Worm (Caenorhabditis elegans): Measurements from ENCODE around the gene tbc-18.

The tbc-18 gene

DNA sequence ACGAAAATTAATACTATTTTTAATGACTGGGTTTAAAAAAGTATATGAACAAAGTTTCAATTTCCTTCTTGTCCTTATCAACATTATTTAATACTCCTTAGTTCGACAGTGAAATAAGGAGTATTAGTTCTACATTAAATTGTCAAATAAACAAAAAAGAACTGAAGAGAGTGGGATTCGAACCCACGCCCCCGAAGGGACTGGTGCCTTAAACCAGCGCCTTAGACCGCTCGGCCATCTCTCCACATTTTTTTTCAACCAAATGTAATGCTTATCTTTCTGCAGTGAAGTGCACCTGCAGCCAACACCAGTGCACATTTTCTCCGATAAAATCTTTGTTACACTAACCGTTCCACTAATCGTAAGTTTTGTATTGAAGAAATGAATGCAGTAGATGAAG lies 40.9 kb downstream of the tbc-18 start (continued):
- TF ChIP-seq fkh-3 (tag; optimal IDR thresholded peaks at IDR 0.05), result no peak
- TF ChIP-seq him-1 (tag; optimal IDR thresholded peaks at IDR 0.05), result peak; percentile 31
- no peak for TF ChIP-seq akir-1 (GFP tag; optimal IDR thresholded peaks at IDR 0.05)
- TF ChIP-seq cebp-1 (GFP tag; IDR thresholded peaks at IDR 0.05), result no peak
- TF ChIP-seq cebp-1 (tag; optimal IDR thresholded peaks at IDR 0.05), result peak; percentile 26
- TF ChIP-seq die-1 (tag; optimal IDR thresholded peaks at IDR 0.05), result peak; percentile 57
- TF ChIP-seq nhr-90 (tag; optimal IDR thresholded peaks at IDR 0.05), result peak; percentile 54
- no peak for TF ChIP-seq T26A5.8 (tag; optimal IDR thresholded peaks at IDR 0.05)
- TF ChIP-seq ceh-27 (GFP tag; optimal IDR thresholded peaks at IDR 0.05), result no peak
- no peak for TF ChIP-seq repo-1 (tag; optimal IDR thresholded peaks at IDR 0.05)
- TF ChIP-seq cebp-2 (GFP tag; IDR thresholded peaks at IDR 0.05), result no peak
- no peak for TF ChIP-seq T07F8.4 (tag; optimal IDR thresholded peaks at IDR 0.05)
- TF ChIP-seq F39B2.1 (GFP tag; IDR thresholded peaks at IDR 0.05), result no peak
- peak; percentile 14 for TF ChIP-seq madf-10 (tag; optimal IDR thresholded peaks at IDR 0.05)
- peak; percentile 34 for TF ChIP-seq snpc-1.3 (tag; optimal IDR thresholded peaks at IDR 0.05; ENCODE audit: insufficient read depth)
- peak; percentile 12 for TF ChIP-seq nhr-80 (tag; optimal IDR thresholded peaks at IDR 0.05)
- peak; percentile 65 for TF ChIP-seq hmg-1.2 (GFP tag; IDR thresholded peaks at IDR 0.05)

DNA sequence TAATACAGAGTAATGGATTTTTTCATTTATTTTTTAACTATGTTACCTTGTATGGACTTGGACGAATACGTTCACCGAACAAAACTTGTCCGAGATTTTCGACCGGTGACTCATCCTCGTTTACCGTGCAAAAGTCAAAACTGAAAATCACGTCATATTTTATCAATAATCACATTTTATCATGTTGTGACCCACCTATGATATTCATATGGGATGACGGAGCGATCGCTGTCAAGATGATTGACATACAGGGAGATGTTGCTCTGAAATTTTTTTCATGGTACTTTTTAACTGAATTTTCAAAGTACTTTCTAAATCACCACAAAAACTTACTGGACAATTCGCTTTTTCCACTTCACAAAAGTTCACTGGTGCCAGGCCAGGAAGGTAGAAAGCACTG lies 43.2 kb downstream of the tbc-18 start:
- TF ChIP-seq sdz-38 (tag; optimal IDR thresholded peaks at IDR 0.05), result no peak
- no peak for TF ChIP-seq attf-3 (GFP tag; conservative IDR thresholded peaks at IDR 0.05)
- no peak for TF ChIP-seq K12H6.12 (tag; optimal IDR thresholded peaks at IDR 0.05)
- TF ChIP-seq aptf-3 (GFP tag; IDR thresholded peaks at IDR 0.05), result no peak
- TF ChIP-seq nhr-80 (tag; optimal IDR thresholded peaks at IDR 0.05), result peak; percentile 38
- no peak for TF ChIP-seq ceh-91 (GFP tag; IDR thresholded peaks at IDR 0.05)
- TF ChIP-seq let-607 (tag; optimal IDR thresholded peaks at IDR 0.05), result peak in 1 of 2 experiments; percentile 35
- TF ChIP-seq bed-1 (GFP tag; IDR thresholded peaks at IDR 0.05), result no peak
- no peak for TF ChIP-seq ZK185.1 (tag; optimal IDR thresholded peaks at IDR 0.05; ENCODE audit: poor library complexity, severe bottlenecking)
- TF ChIP-seq ztf-3 (GFP tag; optimal IDR thresholded peaks at IDR 0.05), result no peak
- no peak for TF ChIP-seq egl-18 (GFP tag; IDR thresholded peaks at IDR 0.05)
- no peak for TF ChIP-seq F22D6.2 (tag; optimal IDR thresholded peaks at IDR 0.05)
- TF ChIP-seq cebp-2 (GFP tag; IDR thresholded peaks at IDR 0.05), result no peak
- TF ChIP-seq C17E4.6 (GFP tag; IDR thresholded peaks at IDR 0.05), result no peak
- no peak for TF ChIP-seq madf-3 (GFP tag; IDR thresholded peaks at IDR 0.05)
- no peak for TF ChIP-seq pbrm-1 (GFP tag; IDR thresholded peaks at IDR 0.05)
- no peak for TF ChIP-seq ccch-3 (GFP tag; optimal IDR thresholded peaks at IDR 0.05)
- TF ChIP-seq mes-4 (tag; optimal IDR thresholded peaks at IDR 0.05), result no peak
- no peak for TF ChIP-seq F55B11.4 (tag; optimal IDR thresholded peaks at IDR 0.05; ENCODE audit: borderline replicate concordance, insufficient read depth)
- no peak for TF ChIP-seq akir-1 (GFP tag; optimal IDR thresholded peaks at IDR 0.05)
- no peak for TF ChIP-seq nfya-1 (tag; optimal IDR thresholded peaks at IDR 0.05; ENCODE audit: borderline replicate concordance, insufficient read depth)
- peak; percentile 72 for TF ChIP-seq unc-62 (GFP tag; optimal IDR thresholded peaks at IDR 0.05)
- TF ChIP-seq atf-7 (tag; optimal IDR thresholded peaks at IDR 0.05), result peak; percentile 35
- no peak for TF ChIP-seq somi-1 (GFP tag; optimal IDR thresholded peaks at IDR 0.05)

DNA sequence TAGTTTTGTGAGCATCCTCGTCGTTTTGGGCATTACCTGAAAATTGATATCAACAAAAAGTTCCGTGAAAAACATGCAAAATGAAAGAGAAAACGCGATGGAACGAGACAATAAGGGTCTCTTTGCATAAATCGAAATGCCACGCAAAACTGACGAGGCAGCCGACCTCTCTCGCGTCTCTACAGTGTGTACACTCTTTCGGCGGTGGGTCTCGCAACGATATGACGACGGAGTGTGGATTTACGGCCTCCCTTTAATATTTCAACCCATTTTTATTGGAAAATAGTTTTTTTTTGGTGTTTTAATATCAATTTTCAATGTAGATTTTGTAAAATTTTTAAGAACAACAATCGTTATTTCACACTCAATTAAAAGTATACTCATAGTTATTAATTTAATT lies 43.7 kb downstream of the tbc-18 start, which contains the start of gene tag-123:
TSS of gene tag-123 (minus strand) at position 36 of the 400 bp plus-strand sequence.
- TF ChIP-seq F33H1.4 (GFP tag; IDR thresholded peaks at IDR 0.05) (peak; percentile 72), Y53F4B.3 (GFP tag; IDR thresholded peaks at IDR 0.05) (no peak), zfh-2 (GFP tag; conservative IDR thresholded peaks at IDR 0.05) (peak; percentile 31; the same call in 1 of the 2 replicates), akir-1 (GFP tag; optimal IDR thresholded peaks at IDR 0.05) (no peak), fkh-3 (tag; optimal IDR thresholded peaks at IDR 0.05) (no peak), rpc-1 (optimal IDR thresholded peaks at IDR 0.05) (no peak), rpc-1 (tag; optimal IDR thresholded peaks at IDR 0.05) (no peak), lin-40 (tag; optimal IDR thresholded peaks at IDR 0.05) (peak; percentile 14), cebp-1 (GFP tag; IDR thresholded peaks at IDR 0.05) (no peak), cebp-1 (tag; optimal IDR thresholded peaks at IDR 0.05) (peak; percentile 57), attf-5 (GFP tag; optimal IDR thresholded peaks at IDR 0.05) (peak; percentile 4), mcd-1 (GFP tag; IDR thresholded peaks at IDR 0.05) (no peak), nhr-80 (tag; optimal IDR thresholded peaks at IDR 0.05) (no peak), lsy-27 (tag; optimal IDR thresholded peaks at IDR 0.05; ENCODE audit: borderline replicate concordance, insufficient read depth) (no peak), him-1 (tag; optimal IDR thresholded peaks at IDR 0.05) (no peak)

Measured in whole organism, young adult.